Worm (Caenorhabditis elegans): ENCODE results near the gene R04D3.2.
A peak's percentile ranks its signal among the peaks of the same experiment; 100 is the strongest.

The R04D3.2 gene

DNA sequence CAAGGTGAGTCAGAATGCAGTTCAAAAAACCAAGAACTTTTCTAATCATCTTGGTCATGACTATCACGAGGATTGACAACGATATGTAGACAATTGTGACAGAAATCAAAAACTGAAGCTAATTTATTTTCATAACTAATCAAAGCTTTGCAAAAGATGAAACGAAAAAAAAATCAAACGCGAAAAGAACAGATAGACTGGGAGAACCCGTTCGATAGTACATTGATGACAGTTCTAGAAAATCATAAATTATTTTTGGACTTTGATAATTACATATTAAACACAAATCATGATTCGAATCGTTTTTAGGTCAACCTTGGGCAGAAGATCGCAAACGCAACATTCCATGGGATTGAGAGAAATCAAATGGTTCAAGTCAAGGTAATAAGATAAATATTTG lies 38.6 kb upstream of the R04D3.2 start:
- TF ChIP-seq ceh-20 (GFP tag; IDR thresholded peaks at IDR 0.05) (peak; percentile 58), Y75B8A.6 (GFP tag; IDR thresholded peaks at IDR 0.05) (no peak), attf-4 (tag; optimal IDR thresholded peaks at IDR 0.05) (no peak), zfp-2 (tag; optimal IDR thresholded peaks at IDR 0.05) (no peak), lin-15B (tag; optimal IDR thresholded peaks at IDR 0.05) (no peak), snpc-4 (tag; optimal IDR thresholded peaks at IDR 0.05) (no peak), arid-1 (GFP tag; conservative IDR thresholded peaks at IDR 0.05) (no peak), lin-1 (GFP tag; IDR thresholded peaks at IDR 0.05) (no peak), zip-2 (tag; optimal IDR thresholded peaks at IDR 0.05) (no peak), Y105C5A.15 (GFP tag; IDR thresholded peaks at IDR 0.05) (no peak), ZK337.2 (GFP tag; IDR thresholded peaks at IDR 0.05) (no peak), mdl-1 (tag; optimal IDR thresholded peaks at IDR 0.05) (peak in 1 of 2 experiments; percentile 72), dmd-9 (GFP tag; IDR thresholded peaks at IDR 0.05) (no peak), F26F4.8 (GFP tag; conservative IDR thresholded peaks at IDR 0.05) (no peak), ceh-82 (tag; optimal IDR thresholded peaks at IDR 0.05) (no peak), mdt-29 (GFP tag; IDR thresholded peaks at IDR 0.05) (no peak), nhr-42 (GFP tag; IDR thresholded peaks at IDR 0.05) (no peak), lim-7 (GFP tag; IDR thresholded peaks at IDR 0.05) (no peak), nhr-48 (tag; optimal IDR thresholded peaks at IDR 0.05) (peak; percentile 53), aly-2 (tag; optimal IDR thresholded peaks at IDR 0.05) (no peak), daf-12 (tag; optimal IDR thresholded peaks at IDR 0.05) (no peak), mes-2 (tag; optimal IDR thresholded peaks at IDR 0.05; ENCODE audit: poor library complexity, severe bottlenecking) (no peak), hif-1 (tag; optimal IDR thresholded peaks at IDR 0.05) (no peak), rbr-2 (tag; optimal IDR thresholded peaks at IDR 0.05) (no peak), nhr-25 (tag; optimal IDR thresholded peaks at IDR 0.05; ENCODE audit: borderline replicate concordance, insufficient read depth) (peak; percentile 72), nhr-77 (tag; optimal IDR thresholded peaks at IDR 0.05) (no peak), mxl-2 (GFP tag; conservative IDR thresholded peaks at IDR 0.05) (no peak), unc-62 (GFP tag; optimal IDR thresholded peaks at IDR 0.05 in 1 of 2) (peak in 1 of 2 experiments; percentile 98), unc-62 (tag; optimal IDR thresholded peaks at IDR 0.05) (no peak), lin-29 (GFP tag; IDR thresholded peaks at IDR 0.05) (no peak), unc-130 (GFP tag; optimal IDR thresholded peaks at IDR 0.05) (no peak), vab-7 (GFP tag; IDR thresholded peaks at IDR 0.05) (no peak), daf-19 (GFP tag; conservative IDR thresholded peaks at IDR 0.05) (no peak), zfp-3 (GFP tag; conservative IDR thresholded peaks at IDR 0.05) (no peak), nhr-237 (tag; optimal IDR thresholded peaks at IDR 0.05) (no peak), tag-97 (GFP tag; IDR thresholded peaks at IDR 0.05) (no peak), F44E2.7 (GFP tag; IDR thresholded peaks at IDR 0.05) (no peak), ceh-62 (tag; optimal IDR thresholded peaks at IDR 0.05) (no peak), ZK546.5 (tag; optimal IDR thresholded peaks at IDR 0.05) (no peak), set-16 (GFP tag; IDR thresholded peaks at IDR 0.05) (no peak), hlh-11 (tag; optimal IDR thresholded peaks at IDR 0.05) (peak; percentile 33), skn-1 (tag; optimal IDR thresholded peaks at IDR 0.05) (no peak), ceh-32 (tag; optimal IDR thresholded peaks at IDR 0.05; ENCODE audit: poor library complexity) (no peak), ctbp-1 (GFP tag; IDR thresholded peaks at IDR 0.05) (no peak), egl-27 (tag; optimal IDR thresholded peaks at IDR 0.05) (no peak), ztf-11 (tag; optimal IDR thresholded peaks at IDR 0.05) (no peak), Y48G9A.11 (GFP tag; IDR thresholded peaks at IDR 0.05) (no peak), nhr-28 (tag; optimal IDR thresholded peaks at IDR 0.05) (peak; percentile 76), fkh-10 (GFP tag; optimal IDR thresholded peaks at IDR 0.05) (no peak), hlh-30 (tag; optimal IDR thresholded peaks at IDR 0.05; ENCODE audit: insufficient read depth) (peak; percentile 67)
